Worm (Caenorhabditis elegans): ENCODE data around the gene C35D10.12.

DNA sequence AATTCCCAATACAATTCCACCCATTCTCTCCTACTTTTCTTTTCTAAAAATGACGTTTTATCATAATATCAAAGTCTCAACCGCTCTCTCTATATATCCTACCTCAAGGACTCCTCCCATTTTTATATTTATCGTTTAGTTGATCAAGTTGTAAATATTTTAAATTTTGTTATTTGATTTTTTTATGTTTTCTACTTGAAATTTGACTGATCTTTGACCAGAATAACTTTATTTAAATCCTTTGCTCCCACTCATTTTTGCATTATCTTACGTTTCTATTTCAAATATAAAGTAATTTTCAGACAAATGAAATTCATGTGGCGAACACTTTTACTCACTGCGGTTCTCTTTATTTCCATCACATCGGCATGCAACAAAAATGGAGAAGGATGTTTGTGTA lies 37.1 kb downstream of the C35D10.12 start, which contains the start of the genes acbp-7 and F26A1.19:
- TF ChIP-seq ztf-23 (GFP tag; IDR thresholded peaks at IDR 0.05) (no peak), tab-1 (GFP tag; IDR thresholded peaks at IDR 0.05) (no peak), ztf-29 (GFP tag; IDR thresholded peaks at IDR 0.05) (no peak)

Data from whole organism, midembryonic.